Worm (Caenorhabditis elegans): ENCODE measurements around the gene M163.5.
"Not testable (repeated sequence)": the region's sequence is repeated elsewhere in the genome, so short reads cannot be mapped to it uniquely, and the experiment has no call there.

M163.5 gene

DNA sequence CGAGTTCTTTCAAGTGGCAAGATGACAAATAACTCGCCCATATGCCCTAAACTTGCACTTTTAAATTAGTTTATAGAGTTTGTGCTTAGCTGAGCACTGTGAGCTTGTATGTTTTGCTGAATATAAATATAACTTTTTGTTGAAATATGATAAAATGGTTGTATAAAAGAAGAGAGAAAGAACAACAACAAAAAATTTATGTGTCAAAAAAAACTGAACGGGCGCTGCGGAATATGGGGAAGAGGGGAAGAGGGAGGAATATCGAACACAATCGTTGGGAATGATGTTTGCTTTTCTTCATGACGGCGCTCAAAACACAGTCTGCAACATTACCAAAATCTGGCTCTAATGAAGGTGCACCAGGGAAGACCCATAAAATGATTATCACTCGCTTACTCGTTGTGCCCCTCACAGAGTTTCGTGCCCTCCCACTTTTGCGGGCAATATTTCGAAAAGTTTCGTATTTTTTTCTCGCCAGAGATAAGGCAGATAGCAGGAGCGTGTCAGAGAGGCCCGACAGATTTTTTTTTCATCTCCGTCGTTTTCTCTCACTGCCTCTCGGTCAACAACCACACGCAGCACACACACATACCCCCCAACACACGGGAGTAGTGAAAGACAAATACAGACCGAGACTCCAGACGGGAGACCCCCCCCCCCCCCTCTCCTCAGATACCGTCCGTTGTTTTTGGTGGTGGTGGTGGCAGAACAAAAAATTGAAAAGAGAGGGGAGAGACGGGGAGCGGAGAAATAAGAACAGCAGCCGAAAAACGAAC lies 31.9 kb downstream of the M163.5 start:
- TF ChIP-seq W03F9.2 (tag; optimal IDR thresholded peaks at IDR 0.05) (no peak), him-1 (tag; optimal IDR thresholded peaks at IDR 0.05) (no peak), dao-5 (tag; optimal IDR thresholded peaks at IDR 0.05) (no peak)

DNA sequence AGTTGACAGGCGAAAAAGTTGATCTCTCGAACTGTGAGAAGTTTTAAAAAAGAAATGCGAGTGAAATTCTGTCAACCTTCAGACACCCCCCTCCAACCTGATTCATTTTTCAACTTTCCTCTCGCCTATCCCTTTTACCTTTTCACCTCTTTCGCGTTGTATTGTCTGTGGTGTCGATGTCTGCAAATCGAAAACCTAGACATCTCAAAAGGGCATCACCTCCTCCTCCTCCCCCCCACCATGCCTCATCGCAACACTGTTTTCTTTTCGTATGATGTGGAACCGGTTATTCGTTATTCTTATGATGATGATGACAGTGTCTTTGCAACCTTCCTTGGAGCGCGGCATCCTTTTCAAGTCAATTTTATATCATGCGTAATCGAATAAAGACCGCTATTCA lies 34.2 kb downstream of the M163.5 start:
- TF ChIP-seq him-1 (tag; optimal IDR thresholded peaks at IDR 0.05) (no peak), W03F9.2 (tag; optimal IDR thresholded peaks at IDR 0.05) (no peak), dao-5 (tag; optimal IDR thresholded peaks at IDR 0.05) (no peak)

DNA sequence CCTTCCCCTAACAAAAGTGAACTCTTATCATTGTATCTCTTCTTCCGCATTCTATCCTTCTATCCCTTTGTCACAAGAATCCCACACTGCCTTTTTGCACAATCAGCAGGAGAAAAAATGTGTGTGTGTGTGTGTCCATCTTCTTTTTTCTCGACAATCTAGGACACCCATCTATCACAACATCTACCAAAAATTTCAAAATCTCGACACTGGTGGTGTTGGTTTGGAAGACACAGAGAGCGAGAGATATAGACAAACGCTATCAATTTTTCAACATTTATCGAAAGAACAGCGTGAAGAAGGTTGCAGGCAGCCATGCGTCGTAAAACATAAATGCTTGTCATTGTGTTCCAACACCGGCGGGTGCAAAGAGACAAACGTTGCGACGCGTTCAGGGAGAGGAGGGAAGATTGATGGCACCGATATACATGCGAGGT lies 35.0 kb downstream of the M163.5 start:
- TF ChIP-seq him-1 (tag; optimal IDR thresholded peaks at IDR 0.05) (no peak), dao-5 (tag; optimal IDR thresholded peaks at IDR 0.05) (no peak), W03F9.2 (tag; optimal IDR thresholded peaks at IDR 0.05) (no peak)

DNA sequence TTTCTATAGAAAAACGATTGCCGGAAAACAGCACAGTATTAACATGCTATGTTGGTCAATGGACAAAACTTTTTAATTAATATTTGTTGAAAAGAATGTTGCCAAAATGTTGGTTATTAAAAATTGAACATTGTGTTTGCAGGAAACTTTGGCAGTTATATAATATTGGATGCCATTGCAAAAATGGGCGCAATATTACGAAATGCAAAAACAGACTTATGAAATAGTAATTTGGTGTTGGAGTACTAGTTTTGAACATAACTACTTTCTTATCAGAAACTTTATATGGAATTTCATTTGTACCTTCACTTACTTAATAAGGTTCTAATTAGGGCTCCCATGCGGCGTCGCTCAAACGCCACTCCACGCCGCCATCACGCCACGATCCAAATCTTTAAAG lies 36.5 kb downstream of the M163.5 start:
- TF ChIP-seq W03F9.2 (tag; optimal IDR thresholded peaks at IDR 0.05) (no peak), him-1 (tag; optimal IDR thresholded peaks at IDR 0.05) (no peak), dao-5 (tag; optimal IDR thresholded peaks at IDR 0.05) (no peak)

DNA sequence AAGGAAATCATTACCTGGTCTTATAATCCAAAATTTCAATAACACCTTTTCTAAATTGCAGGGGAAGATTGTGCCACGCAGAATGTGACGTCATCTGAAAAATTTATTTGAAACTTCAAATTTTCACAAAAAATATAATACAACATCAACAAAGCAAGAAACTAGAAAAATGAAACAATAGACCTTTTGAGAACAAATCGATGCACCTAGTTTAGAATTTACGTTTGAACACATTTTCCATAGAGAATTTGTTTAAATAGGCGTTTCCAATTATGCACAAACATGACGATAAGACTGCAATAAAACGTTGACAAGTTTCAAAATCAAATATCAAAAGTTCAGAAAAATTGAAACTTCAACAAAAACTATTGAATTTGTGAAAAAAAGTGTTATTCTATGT lies 39.0 kb downstream of the M163.5 start, which contains the start of gene fbxa-141:
TSS of gene fbxa-141 (minus strand) at position 101 of the 400 bp plus-strand sequence.
- TF ChIP-seq W03F9.2 (tag; optimal IDR thresholded peaks at IDR 0.05) (no peak), dao-5 (tag; optimal IDR thresholded peaks at IDR 0.05) (no peak), him-1 (tag; optimal IDR thresholded peaks at IDR 0.05) (no peak)

DNA sequence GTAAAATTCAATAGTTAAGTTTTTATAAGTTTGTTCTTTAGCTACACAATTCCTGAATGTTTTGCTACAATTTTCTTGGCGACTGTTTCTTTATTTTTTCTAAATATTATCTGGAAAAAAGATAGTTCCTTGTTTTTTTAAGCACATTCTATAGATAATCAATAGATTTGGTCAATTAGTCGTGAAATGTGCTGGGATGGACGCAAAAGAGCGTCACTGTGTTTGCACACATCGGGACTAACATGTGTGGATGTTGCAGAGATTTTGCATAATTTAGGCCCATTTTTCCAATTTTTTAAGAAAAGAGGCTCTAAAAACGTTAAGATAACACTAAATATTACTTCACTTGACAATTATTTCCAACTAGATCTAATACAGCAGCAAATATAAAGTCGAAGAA lies 39.6 kb downstream of the M163.5 start:
- TF ChIP-seq him-1 (tag; optimal IDR thresholded peaks at IDR 0.05): no peak
- no peak for TF ChIP-seq W03F9.2 (tag; optimal IDR thresholded peaks at IDR 0.05)
- TF ChIP-seq dao-5 (tag; optimal IDR thresholded peaks at IDR 0.05): no peak

DNA sequence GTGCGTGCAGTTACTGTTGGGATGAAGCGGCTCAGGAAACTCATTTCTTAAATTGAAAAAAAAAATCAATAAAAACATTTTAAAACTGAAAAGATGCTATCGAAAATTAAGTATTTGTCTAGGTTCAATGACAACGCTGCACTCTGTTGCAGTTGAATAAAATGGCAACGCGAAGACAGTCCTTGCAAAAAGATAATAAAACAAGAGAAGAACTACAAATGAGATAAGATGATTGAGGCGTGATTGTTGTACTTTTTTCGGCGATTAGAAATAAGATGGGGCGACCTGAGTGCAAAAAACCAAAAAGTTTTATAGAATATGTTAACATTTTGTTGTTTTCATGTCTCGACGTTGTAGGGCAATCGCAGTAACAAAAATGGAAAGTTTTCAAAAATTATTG lies 41.2 kb downstream of the M163.5 start, which contains the start of gene gcsh-1:
TSS of gene gcsh-1 (minus strand) at position 46 of the 400 bp plus-strand sequence.
- no peak for TF ChIP-seq dao-5 (tag; optimal IDR thresholded peaks at IDR 0.05)
- no peak for TF ChIP-seq W03F9.2 (tag; optimal IDR thresholded peaks at IDR 0.05)
- TF ChIP-seq him-1 (tag; optimal IDR thresholded peaks at IDR 0.05): no peak

DNA sequence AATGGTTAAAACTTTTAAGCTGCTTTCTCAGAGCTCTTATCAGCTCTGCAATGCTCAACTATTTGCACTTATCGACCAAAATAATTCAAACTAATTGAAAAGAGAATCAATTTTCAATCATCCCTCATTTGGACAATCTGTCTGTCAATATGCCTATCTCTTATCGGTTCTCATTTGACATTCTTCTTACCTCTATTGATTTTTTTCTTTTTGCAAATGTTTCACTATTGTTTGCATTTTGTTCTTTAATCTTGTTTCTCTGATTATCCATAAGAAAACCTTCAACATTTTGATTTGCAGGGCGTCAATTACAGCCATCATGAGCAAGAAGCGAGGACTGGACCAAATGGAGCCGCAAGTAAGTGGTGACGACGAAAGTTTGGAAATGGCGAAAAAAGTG lies 42.7 kb downstream of the M163.5 start, which contains the start of gene D1025.10:
TSS of gene D1025.10 (plus strand) at position 301 of the 400 bp plus-strand sequence.
- no peak for TF ChIP-seq W03F9.2 (tag; optimal IDR thresholded peaks at IDR 0.05)
- TF ChIP-seq dao-5 (tag; optimal IDR thresholded peaks at IDR 0.05): no peak
- no peak for TF ChIP-seq him-1 (tag; optimal IDR thresholded peaks at IDR 0.05)

DNA sequence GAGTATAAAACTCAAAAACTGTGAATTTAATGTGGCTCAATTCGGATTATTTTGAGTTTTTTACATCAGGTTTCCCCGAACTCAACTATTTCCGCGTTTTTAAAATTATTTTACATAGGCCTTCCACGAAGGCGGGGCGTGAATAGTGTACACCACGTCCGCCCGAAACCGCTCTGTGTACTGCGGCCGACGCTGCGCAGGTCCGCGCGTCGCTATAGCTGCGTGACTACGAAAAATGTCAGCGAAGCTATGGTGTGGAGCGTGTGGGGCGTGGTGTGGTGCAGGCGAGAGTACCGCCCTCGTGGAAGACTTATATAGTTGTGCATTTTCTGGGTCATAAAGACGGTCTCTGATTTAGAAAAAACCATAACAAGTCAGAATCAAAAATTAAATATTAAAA lies 44.0 kb downstream of the M163.5 start:
- TF ChIP-seq him-1 (tag; optimal IDR thresholded peaks at IDR 0.05) (no peak), dao-5 (tag; optimal IDR thresholded peaks at IDR 0.05) (no peak), W03F9.2 (tag; optimal IDR thresholded peaks at IDR 0.05) (no peak)

DNA sequence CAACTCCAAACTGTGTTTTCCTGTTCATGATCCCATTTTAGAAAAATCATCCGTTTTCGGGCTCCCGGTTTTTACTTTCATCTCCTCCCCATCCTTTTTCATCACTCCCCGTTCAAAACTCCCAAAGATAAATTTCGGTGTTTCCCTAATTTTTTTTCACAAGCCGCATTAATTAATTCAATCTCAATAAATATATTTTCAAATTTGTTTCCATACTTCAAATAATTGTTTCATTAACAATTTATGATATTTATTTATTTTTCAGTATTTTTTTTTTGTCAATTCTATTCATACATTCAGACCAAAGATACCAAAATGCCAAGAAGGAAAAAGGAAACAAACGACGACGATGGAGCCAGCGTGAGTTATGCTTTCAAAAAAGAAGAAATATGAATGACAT lies 46.6 kb downstream of the M163.5 start, which contains the start of gene D1025.1:
TSS of gene D1025.1 (plus strand) at position 301 of the 400 bp plus-strand sequence.
- TF ChIP-seq W03F9.2 (tag; optimal IDR thresholded peaks at IDR 0.05): no peak
- TF ChIP-seq dao-5 (tag; optimal IDR thresholded peaks at IDR 0.05): no peak
- no peak for TF ChIP-seq him-1 (tag; optimal IDR thresholded peaks at IDR 0.05)

DNA sequence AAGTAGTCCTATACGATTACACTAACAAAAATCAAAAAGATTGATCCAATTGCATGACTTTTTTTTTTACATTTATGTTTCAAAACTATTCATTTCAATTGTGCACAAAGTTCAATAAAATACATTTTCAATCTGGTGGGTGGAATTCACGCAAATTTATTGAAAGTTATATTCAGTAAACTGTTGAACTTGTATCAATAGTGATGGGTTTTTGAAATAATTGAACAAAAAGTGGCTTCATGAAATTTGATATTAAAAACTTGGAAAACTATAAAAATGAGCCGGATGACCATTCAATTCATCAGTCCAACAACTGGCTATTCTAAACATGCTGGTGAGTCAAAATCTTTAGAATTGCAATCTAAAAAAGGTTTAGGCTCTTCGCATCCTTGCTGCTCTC lies 49.4 kb downstream of the M163.5 start, which contains the start of gene nspc-16:
TSS of gene nspc-16 (plus strand) at position 301 of the 400 bp plus-strand sequence.
- TF ChIP-seq dao-5 (tag; optimal IDR thresholded peaks at IDR 0.05) (no peak), him-1 (tag; optimal IDR thresholded peaks at IDR 0.05) (no peak), W03F9.2 (tag; optimal IDR thresholded peaks at IDR 0.05) (no peak)

DNA sequence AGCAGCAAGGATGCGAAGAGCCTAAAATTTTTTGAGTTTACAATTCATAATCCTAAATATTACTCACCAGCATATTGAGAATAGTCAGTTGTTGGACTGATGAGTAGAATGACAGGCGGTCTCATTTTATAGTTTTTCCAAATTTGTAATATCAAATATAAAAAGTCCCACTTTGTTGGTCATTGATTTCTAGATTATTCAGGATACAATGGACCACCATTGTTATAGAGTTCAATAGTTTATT lies 51.2 kb downstream of the M163.5 start, which contains the start of gene nspc-17:
TSS of gene nspc-17 (minus strand) at position 101 of the 244 bp plus-strand sequence.
- TF ChIP-seq W03F9.2, dao-5, him-1 (tag; optimal IDR thresholded peaks at IDR 0.05): not testable (repeated sequence)

DNA sequence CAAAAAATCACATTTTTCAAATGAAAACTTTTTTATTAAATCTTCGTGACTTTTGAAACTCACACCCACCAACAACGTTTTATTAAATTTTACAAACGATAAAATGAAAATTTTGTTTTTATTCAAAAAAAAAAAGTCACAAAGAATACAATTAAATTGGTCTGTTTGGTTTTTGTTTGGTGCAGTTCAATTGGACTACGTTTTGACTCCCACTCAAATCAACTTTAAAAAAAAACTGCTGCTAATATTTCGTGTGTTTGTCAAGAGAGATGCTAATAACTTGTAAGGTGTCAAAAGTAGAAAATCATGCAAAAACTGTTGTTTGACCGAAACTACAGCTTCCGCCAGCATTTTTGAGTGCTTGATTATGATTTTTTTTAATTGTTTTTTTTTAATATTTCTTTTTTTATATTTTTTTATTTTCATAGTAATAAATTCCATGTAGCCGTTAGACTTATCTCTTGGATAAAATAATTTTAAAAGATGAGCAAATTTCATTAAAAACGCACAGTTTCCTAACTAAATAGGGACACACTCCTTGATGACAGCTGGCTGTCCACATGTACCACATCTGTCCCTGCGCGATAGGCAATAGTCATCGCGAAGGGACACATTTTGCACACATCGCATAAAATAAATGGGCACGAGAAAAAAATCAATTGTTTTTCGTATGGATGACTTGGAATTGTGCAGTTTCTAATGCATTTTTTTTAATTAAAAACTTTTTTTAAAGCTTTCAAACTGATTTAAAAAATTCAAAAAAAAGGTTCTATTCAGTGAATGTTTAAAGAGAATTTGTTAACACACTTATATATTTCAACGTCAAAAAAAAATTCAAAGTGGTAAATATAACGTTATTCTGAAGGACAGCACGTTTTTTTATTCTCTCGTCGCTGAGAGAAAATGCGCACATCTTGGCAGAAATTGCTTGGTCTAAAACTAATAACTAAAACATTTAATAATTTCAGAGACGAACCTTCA lies 51.8 kb downstream of the M163.5 start:
- TF ChIP-seq W03F9.2 (tag; optimal IDR thresholded peaks at IDR 0.05): peak; percentile 98
- peak; percentile 87 for TF ChIP-seq dao-5 (tag; optimal IDR thresholded peaks at IDR 0.05)
- TF ChIP-seq him-1 (tag; optimal IDR thresholded peaks at IDR 0.05): peak; percentile 99

All from whole organism, L4/young adult.